Fruit fly (Drosophila melanogaster): ENCODE data around the gene CG7214.

DNA sequence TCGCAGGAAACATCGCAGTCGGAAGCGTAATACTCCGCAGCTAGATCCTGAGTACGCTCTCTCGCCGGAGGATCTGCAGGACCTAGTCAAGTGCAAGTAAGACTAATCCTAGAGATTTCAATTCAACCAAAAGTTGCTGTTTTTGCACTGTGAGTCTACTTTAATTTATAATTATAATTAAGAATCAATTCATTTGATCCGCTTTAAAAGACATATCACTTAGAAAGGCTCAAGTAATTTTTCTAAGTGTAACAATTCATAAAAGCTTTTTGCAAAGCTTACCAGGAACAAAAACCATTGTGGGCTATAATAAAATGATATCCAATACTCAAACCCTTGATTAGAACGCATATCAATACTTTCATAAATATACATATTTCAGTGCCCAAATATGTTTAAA is 12.2 kb upstream of the CG7214 start:
- peak; percentile 2 for TF ChIP-seq Hr4 (GFP tag; optimal IDR thresholded peaks at IDR 0.05)
- TF ChIP-seq CG6792 (GFP tag; optimal IDR thresholded peaks at IDR 0.05), result no peak
- TF ChIP-seq topi (GFP tag; optimal IDR thresholded peaks at IDR 0.05), result no peak
- TF ChIP-seq CG6163 (GFP tag; IDR thresholded peaks at IDR 0.05), result no peak
- peak; percentile 20 for TF ChIP-seq CG32006 (GFP tag; optimal IDR thresholded peaks at IDR 0.05)
- no peak for TF ChIP-seq achi (GFP tag; optimal IDR thresholded peaks at IDR 0.05)
- no peak for TF ChIP-seq Ets21C (GFP tag; optimal IDR thresholded peaks at IDR 0.05)
- no peak for TF ChIP-seq CG6276 (GFP tag; optimal IDR thresholded peaks at IDR 0.05)
- no peak for TF ChIP-seq CG6854 (GFP tag; optimal IDR thresholded peaks at IDR 0.05)
